Worm (Caenorhabditis elegans): ENCODE results near the gene unc-85.

The unc-85 gene

ce11 chrII:4706359-4706871 is 4.5 kb downstream of the unc-85 start, which contains the start of the genes F10G7.9 and tsn-1 (continued):
- TF ChIP-seq B0261.1 (tag; optimal IDR thresholded peaks at IDR 0.05) = no peak
- TF ChIP-seq ztf-26 (tag; optimal IDR thresholded peaks at IDR 0.05) = no peak
- no peak for TF ChIP-seq bed-1 (GFP tag; IDR thresholded peaks at IDR 0.05)
- TF ChIP-seq athp-1 (tag; optimal IDR thresholded peaks at IDR 0.05) = no peak
- TF ChIP-seq hlh-12 (tag; optimal IDR thresholded peaks at IDR 0.05) = no peak

ce11 chrII:4710120-4710519 is 8.3 kb downstream of the unc-85 start, which contains the start of gene tag-151:
Gene tag-151 (plus strand): TSS chrII:4710277.
- TF ChIP-seq mcd-1 (GFP tag; IDR thresholded peaks at IDR 0.05) (no peak), dpl-1 (GFP tag; optimal IDR thresholded peaks at IDR 0.05) (no peak), unc-62 (GFP tag; optimal IDR thresholded peaks at IDR 0.05) (no peak), madf-8 (GFP tag; conservative IDR thresholded peaks at IDR 0.05) (no peak), nfyb-1 (GFP tag; IDR thresholded peaks at IDR 0.05) (no peak), tbx-9 (tag; optimal IDR thresholded peaks at IDR 0.05; ENCODE audit: borderline replicate concordance) (no peak), mel-28 (tag; optimal IDR thresholded peaks at IDR 0.05; ENCODE audit: borderline replicate concordance) (no peak), B0261.1 (tag; optimal IDR thresholded peaks at IDR 0.05) (no peak), tlf-1 (GFP tag; optimal IDR thresholded peaks at IDR 0.05) (peak; percentile 9), ceh-100 (GFP tag; IDR thresholded peaks at IDR 0.05) (no peak), lsy-27 (tag; optimal IDR thresholded peaks at IDR 0.05; ENCODE audit: borderline replicate concordance, insufficient read depth) (no peak), tbp1 (GFP tag; optimal IDR thresholded peaks at IDR 0.05) (no peak), snpc-1.1 (tag; optimal IDR thresholded peaks at IDR 0.05; ENCODE audit: insufficient read depth) (no peak), C06A6.2 (GFP tag; conservative IDR thresholded peaks at IDR 0.05) (no peak), pbrm-1 (GFP tag; IDR thresholded peaks at IDR 0.05) (no peak), lin-26 (GFP tag; IDR thresholded peaks at IDR 0.05) (no peak), D2030.7 (GFP tag; IDR thresholded peaks at IDR 0.05) (no peak), hmg-1.2 (GFP tag; IDR thresholded peaks at IDR 0.05) (no peak), B0019.2 (GFP tag; conservative IDR thresholded peaks at IDR 0.05) (no peak), ztf-18 (tag; optimal IDR thresholded peaks at IDR 0.05) (no peak), ceh-27 (GFP tag; optimal IDR thresholded peaks at IDR 0.05) (no peak), sea-2 (GFP tag; IDR thresholded peaks at IDR 0.05) (no peak), hlh-12 (tag; optimal IDR thresholded peaks at IDR 0.05) (no peak), F10E7.11 (tag; optimal IDR thresholded peaks at IDR 0.05) (peak; percentile 45), snpc-4 (GFP tag; optimal IDR thresholded peaks at IDR 0.05) (no peak), snpc-4 (tag; optimal IDR thresholded peaks at IDR 0.05) (peak in 2 of 4 experiments; percentile 13 to 29), ceh-91 (GFP tag; IDR thresholded peaks at IDR 0.05) (no peak), lir-1 (GFP tag; conservative IDR thresholded peaks at IDR 0.05) (no peak), hrde-1 (tag; optimal IDR thresholded peaks at IDR 0.05; ENCODE audit: borderline replicate concordance) (peak; percentile 77), him-1 (tag; optimal IDR thresholded peaks at IDR 0.05) (peak; percentile 5), hlh-26 (GFP tag; conservative IDR thresholded peaks at IDR 0.05) (no peak), unc-130 (GFP tag; optimal IDR thresholded peaks at IDR 0.05) (peak; percentile 46), F39B2.1 (GFP tag; IDR thresholded peaks at IDR 0.05) (no peak), gei-17 (GFP tag; optimal IDR thresholded peaks at IDR 0.05) (no peak), ceh-79 (tag; optimal IDR thresholded peaks at IDR 0.05) (no peak), ZK185.1 (tag; optimal IDR thresholded peaks at IDR 0.05; ENCODE audit: poor library complexity, severe bottlenecking) (no peak), athp-1 (tag; optimal IDR thresholded peaks at IDR 0.05) (peak; percentile 37), let-526 (GFP tag; IDR thresholded peaks at IDR 0.05) (no peak), nfya-2 (GFP tag; IDR thresholded peaks at IDR 0.05) (0 out of 2 replicates have a peak, but pooled peaks have one; percentile 31), dox-1 (GFP tag; IDR thresholded peaks at IDR 0.05) (no peak), efl-1 (GFP tag; optimal IDR thresholded peaks at IDR 0.05) (no peak), F23B12.7 (tag; optimal IDR thresholded peaks at IDR 0.05; ENCODE audit: insufficient read depth) (no peak), egl-44 (GFP tag; IDR thresholded peaks at IDR 0.05) (no peak), ztf-28 (GFP tag; IDR thresholded peaks at IDR 0.05) (no peak)
